Worm (Caenorhabditis elegans) whole organism, L4 larva: ENCODE results near the gene ZK381.2.

Experiments used
- F44E2.7 ChIP-seq: fragments of 200-800 bp; sonication (Bioruptor generic); IDR thresholded peaks from 2 replicates; pipeline ENCODE4 v2.1.2; 2022; ENCODE audit warnings: missing genetic modification characterization, missing compliant biosample characterization
- F49E8.2 ChIP-seq: sonication (generic microtip); optimal IDR thresholded peaks from 2 replicates; lab custom pipeline; 2016; ENCODE audit warnings: missing compliant biosample characterization, mild to moderate bottlenecking, missing genetic modification characterization, borderline replicate concordance
- R02D3.7 ChIP-seq: fragments of 150-350 bp; sonication (generic microtip); optimal IDR thresholded peaks from 3 replicates; lab custom pipeline; 2014; ENCODE audit warnings: missing biosample characterization, missing genetic modification characterization
- Y48G9A.11 ChIP-seq: fragments of 200-800 bp; sonication (Bioruptor generic); IDR thresholded peaks from 2 replicates; pipeline ENCODE4 v1.3.6; 2022; ENCODE audit warnings: missing genetic modification reagents, missing genetic modification characterization, missing compliant biosample characterization
- ceh-28 ChIP-seq: fragments of 150-350 bp; optimal IDR thresholded peaks from 2 replicates; lab custom pipeline; 2014; ENCODE audit warnings: missing biosample characterization, missing genetic modification reagents, missing genetic modification characterization
- ceh-44 ChIP-seq: fragments of 200-800 bp; sonication (Bioruptor generic); IDR thresholded peaks from 2 replicates; pipeline ENCODE4 v1.3.6; 2022; ENCODE audit warnings: missing genetic modification reagents, missing genetic modification characterization, missing compliant biosample characterization
- ceh-62 ChIP-seq: sonication (generic microtip); optimal IDR thresholded peaks from 2 replicates; lab custom pipeline; 2017; ENCODE audit warnings: missing biosample characterization, missing genetic modification characterization
- cey-2 ChIP-seq: sonication (generic microtip); optimal IDR thresholded peaks from 3 replicates; lab custom pipeline; 2017; ENCODE audit warnings: missing genetic modification characterization, mild to moderate bottlenecking, missing compliant biosample characterization, antibody characterized with exemption, borderline replicate concordance; ENCODE audit not compliant: insufficient read depth
- daf-16 ChIP-seq, 3 experiments: sonication (generic microtip); optimal IDR thresholded peaks; 2 replicates each; lab custom pipeline; 2016 to 2017; ENCODE audit warnings: missing genetic modification characterization in 3 of 3, missing genetic modification reagents in 3 of 3, mild to moderate bottlenecking in 2 of 3, missing compliant biosample characterization in 2 of 3, missing biosample characterization in 1 of 3, moderate library complexity in 1 of 3
- dmd-6 ChIP-seq: fragments of 200-800 bp; sonication (Bioruptor generic); IDR thresholded peaks from 2 replicates; pipeline ENCODE4 v1.3.6; 2022; ENCODE audit warnings: missing genetic modification reagents, missing genetic modification characterization, missing compliant biosample characterization
- dpl-1 ChIP-seq: fragments of 150-350 bp; optimal IDR thresholded peaks from 2 replicates; lab custom pipeline; 2014; ENCODE audit warnings: missing biosample characterization, missing genetic modification reagents, missing genetic modification characterization
- duxl-1 ChIP-seq: sonication (generic microtip); optimal IDR thresholded peaks from 2 replicates; lab custom pipeline; 2016; ENCODE audit warnings: mild to moderate bottlenecking, missing genetic modification characterization, moderate library complexity, missing compliant biosample characterization; ENCODE audit not compliant: poor library complexity
- dve-1 ChIP-seq: sonication (generic microtip); optimal IDR thresholded peaks from 2 replicates; lab custom pipeline; 2017; ENCODE audit warnings: antibody characterized with exemption, mild to moderate bottlenecking, missing genetic modification characterization, missing compliant biosample characterization; ENCODE audit not compliant: insufficient read depth
- egl-43 ChIP-seq: fragments of 200-800 bp; sonication (Bioruptor generic); IDR thresholded peaks from 2 replicates; pipeline ENCODE4 v1.3.6; 2022; ENCODE audit warnings: missing genetic modification reagents, missing genetic modification characterization, missing compliant biosample characterization
- gei-8 ChIP-seq: fragments of 200-800 bp; sonication (Bioruptor generic); optimal IDR thresholded peaks from 2 replicates; lab custom pipeline; 2018; ENCODE audit warnings: mild to moderate bottlenecking, missing genetic modification characterization, missing compliant biosample characterization
- hlh-11 ChIP-seq: fragments of 200-800 bp; sonication (Bioruptor generic); optimal IDR thresholded peaks from 2 replicates; lab custom pipeline; 2018; ENCODE audit warnings: mild to moderate bottlenecking, missing genetic modification characterization, missing compliant biosample characterization
- hlh-30 ChIP-seq: sonication (generic microtip); optimal IDR thresholded peaks from 2 replicates; lab custom pipeline; 2017; ENCODE audit warnings: antibody characterized with exemption, mild to moderate bottlenecking, missing genetic modification characterization, missing compliant biosample characterization; ENCODE audit not compliant: insufficient read depth
- hmg-1.1 ChIP-seq: fragments of 200-800 bp; sonication (Bioruptor generic); IDR thresholded peaks from 2 replicates; pipeline ENCODE4 v1.3.6; 2022; ENCODE audit warnings: missing genetic modification reagents, missing genetic modification characterization, missing compliant biosample characterization
- lin-13 ChIP-seq: fragments of 150-350 bp; optimal IDR thresholded peaks from 2 replicates; lab custom pipeline; 2014; ENCODE audit warnings: missing biosample characterization, missing genetic modification reagents, missing genetic modification characterization
- lin-38 ChIP-seq: fragments of 200-800 bp; sonication (Bioruptor generic); IDR thresholded peaks from 2 replicates; pipeline ENCODE4 v1.3.6; 2022; ENCODE audit warnings: missing genetic modification reagents, missing genetic modification characterization, missing compliant biosample characterization
- lsy-2 ChIP-seq, 2 experiments: fragments of 150-350 bp in 1 of 2; sonication (generic microtip) in 1 of 2; optimal IDR thresholded peaks; 2 replicates each; lab custom pipeline; 2014 to 2017; ENCODE audit warnings: missing biosample characterization in 2 of 2, missing genetic modification characterization in 2 of 2
- madf-5 ChIP-seq, 2 experiments: fragments of 200-800 bp; sonication (Bioruptor generic); IDR thresholded peaks; 2 replicates each; pipeline ENCODE4 v1.3.6; 2022; ENCODE audit warnings: missing compliant biosample characterization in 2 of 2, missing genetic modification characterization in 2 of 2
- mxl-2 ChIP-seq: fragments of 200-800 bp; sonication (Bioruptor generic); conservative IDR thresholded peaks from 2 replicates; pipeline ENCODE4 v1.3.6; 2022; ENCODE audit warnings: missing genetic modification reagents, missing genetic modification characterization, missing compliant biosample characterization
- mxl-3 ChIP-seq: fragments of 200-800 bp; sonication (Bioruptor generic); optimal IDR thresholded peaks from 2 replicates; lab custom pipeline; 2018; ENCODE audit warnings: mild to moderate bottlenecking, missing genetic modification characterization, missing compliant biosample characterization
- nhr-111 ChIP-seq: fragments of 200-800 bp; sonication (Bioruptor generic); optimal IDR thresholded peaks from 2 replicates; lab custom pipeline; 2018; ENCODE audit warnings: mild to moderate bottlenecking, missing genetic modification characterization, missing compliant biosample characterization
- nhr-28 ChIP-seq: fragments of 150-350 bp; optimal IDR thresholded peaks from 2 replicates; lab custom pipeline; 2014; ENCODE audit warnings: missing biosample characterization, missing genetic modification characterization
- nhr-42 ChIP-seq: fragments of 200-800 bp; sonication (Bioruptor generic); IDR thresholded peaks from 2 replicates; pipeline ENCODE4 v1.3.6; 2022; ENCODE audit warnings: missing genetic modification characterization, missing compliant biosample characterization
- nhr-6 ChIP-seq: fragments of 150-350 bp; optimal IDR thresholded peaks from 2 replicates; lab custom pipeline; 2014; ENCODE audit warnings: missing biosample characterization, missing genetic modification characterization
- nhr-76 ChIP-seq: fragments of 150-350 bp; optimal IDR thresholded peaks from 2 replicates; lab custom pipeline; 2014; ENCODE audit warnings: missing biosample characterization, missing genetic modification characterization
- nhr-77 ChIP-seq: fragments of 150-350 bp; optimal IDR thresholded peaks from 2 replicates; lab custom pipeline; 2014; ENCODE audit warnings: missing biosample characterization, missing genetic modification characterization
- pqm-1 ChIP-seq: sonication (generic microtip); optimal IDR thresholded peaks from 2 replicates; lab custom pipeline; 2017; ENCODE audit warnings: missing biosample characterization, missing genetic modification characterization
- saeg-2 ChIP-seq: fragments of 200-800 bp; sonication (Bioruptor generic); IDR thresholded peaks from 2 replicates; pipeline ENCODE4 v1.3.6; 2022; ENCODE audit warnings: missing genetic modification reagents, missing genetic modification characterization, missing compliant biosample characterization
- sdz-12 ChIP-seq: fragments of 200-800 bp; sonication (Bioruptor generic); optimal IDR thresholded peaks from 2 replicates; lab custom pipeline; 2018; ENCODE audit warnings: mild to moderate bottlenecking, missing genetic modification characterization, missing compliant biosample characterization
- set-16 ChIP-seq: fragments of 200-800 bp; sonication (Bioruptor generic); IDR thresholded peaks from 2 replicates; pipeline ENCODE4 v1.3.6; 2022; ENCODE audit warnings: missing genetic modification reagents, missing genetic modification characterization, missing compliant biosample characterization
- skn-1 ChIP-seq: fragments of 150-350 bp; optimal IDR thresholded peaks from 2 replicates; lab custom pipeline; 2014; ENCODE audit warnings: missing biosample characterization, missing genetic modification characterization
- spr-3 ChIP-seq: fragments of 200-800 bp; sonication (Bioruptor generic); optimal IDR thresholded peaks from 2 replicates; lab custom pipeline; 2018; ENCODE audit warnings: mild to moderate bottlenecking, missing genetic modification characterization, missing compliant biosample characterization
- tag-97 ChIP-seq: fragments of 200-800 bp; sonication (Bioruptor generic); IDR thresholded peaks from 2 replicates; pipeline ENCODE4 v1.3.6; 2022; ENCODE audit warnings: missing genetic modification characterization, missing compliant biosample characterization
- tra-1 ChIP-seq: fragments of 200-800 bp; sonication (Bioruptor generic); IDR thresholded peaks from 2 replicates; pipeline ENCODE4 v1.3.6; 2022; ENCODE audit warnings: missing genetic modification reagents, missing genetic modification characterization, missing compliant biosample characterization
- unc-62 ChIP-seq, 3 experiments: fragments of 150-350 bp in 1 of 3; sonication (generic microtip); optimal IDR thresholded peaks in 2 of 3; peaks in 1 of 3; 1 replicate in 1 of 3; 2 replicates in 2 of 3; lab custom pipeline; 2014 to 2017; ENCODE audit warnings: missing biosample characterization in 3 of 3, missing genetic modification characterization in 3 of 3, missing genetic modification reagents in 3 of 3, missing genotype in 1 of 3
- zag-1 ChIP-seq: fragments of 150-350 bp; optimal IDR thresholded peaks from 2 replicates; lab custom pipeline; 2014; ENCODE audit warnings: missing biosample characterization, missing genetic modification characterization
- zip-11 ChIP-seq: fragments of 200-800 bp; sonication (Bioruptor generic); IDR thresholded peaks from 2 replicates; pipeline ENCODE4 v1.3.6; 2022; ENCODE audit warnings: missing genetic modification characterization, missing compliant biosample characterization
- ztf-7 ChIP-seq: fragments of 150-350 bp; optimal IDR thresholded peaks from 2 replicates; lab custom pipeline; 2014; ENCODE audit warnings: missing biosample characterization, missing genetic modification characterization

The ZK381.2 gene

DNA sequence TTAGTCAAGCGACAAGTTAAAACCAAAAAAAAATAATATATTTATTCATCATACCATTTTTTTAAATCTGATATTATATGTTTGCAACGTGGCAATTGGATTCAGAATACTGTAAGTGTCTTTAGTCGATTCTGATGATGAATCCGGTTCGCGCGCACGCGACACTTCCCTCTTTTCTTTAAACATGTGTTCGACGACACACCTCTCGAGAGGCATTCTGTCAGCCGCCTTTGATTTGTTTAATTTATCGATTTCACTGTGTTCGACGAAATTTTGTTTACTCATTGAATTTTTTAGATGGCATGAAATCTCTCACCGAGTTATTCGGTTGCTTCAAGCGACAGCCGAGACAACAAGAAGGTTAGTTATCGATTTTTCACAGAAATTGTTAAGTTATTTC is 46.4 kb downstream of the ZK381.2 start, which contains the start of gene trxr-1:
TSS of gene trxr-1 (plus strand) at position 227 of the 400 bp plus-strand sequence.
- TF ChIP-seq lin-13 (GFP tag; lab: Kevin White, UChicago) (no peak), hlh-30 (tag; lab: Kevin White, UChicago) (peak; percentile 69), mxl-3 (GFP tag; lab: Kevin White, UChicago) (peak; percentile 66)

DNA sequence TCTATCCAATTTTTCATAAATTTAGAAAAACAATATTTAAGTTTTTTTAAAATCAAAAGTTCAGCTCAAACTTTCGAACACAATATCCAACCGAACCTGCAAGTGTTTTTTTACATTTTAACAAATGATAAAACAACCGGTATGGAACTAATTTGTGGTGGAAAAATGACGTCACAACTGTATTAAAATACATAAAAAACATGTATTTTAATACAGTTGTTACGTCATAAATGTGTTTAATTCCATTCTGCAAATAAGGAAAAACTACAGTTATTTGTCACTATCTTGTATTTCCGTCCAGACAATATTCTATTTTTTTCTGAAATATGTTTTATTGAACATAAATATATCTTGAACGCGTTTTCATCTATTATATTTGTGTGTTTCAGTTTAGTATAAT is 46.9 kb downstream of the ZK381.2 start:
- TF ChIP-seq cey-2: no peak
- no peak for TF ChIP-seq nhr-42 (GFP tag; lab: Robert Waterston, UW)
- TF ChIP-seq hlh-30 (tag; lab: Kevin White, UChicago): no peak

DNA sequence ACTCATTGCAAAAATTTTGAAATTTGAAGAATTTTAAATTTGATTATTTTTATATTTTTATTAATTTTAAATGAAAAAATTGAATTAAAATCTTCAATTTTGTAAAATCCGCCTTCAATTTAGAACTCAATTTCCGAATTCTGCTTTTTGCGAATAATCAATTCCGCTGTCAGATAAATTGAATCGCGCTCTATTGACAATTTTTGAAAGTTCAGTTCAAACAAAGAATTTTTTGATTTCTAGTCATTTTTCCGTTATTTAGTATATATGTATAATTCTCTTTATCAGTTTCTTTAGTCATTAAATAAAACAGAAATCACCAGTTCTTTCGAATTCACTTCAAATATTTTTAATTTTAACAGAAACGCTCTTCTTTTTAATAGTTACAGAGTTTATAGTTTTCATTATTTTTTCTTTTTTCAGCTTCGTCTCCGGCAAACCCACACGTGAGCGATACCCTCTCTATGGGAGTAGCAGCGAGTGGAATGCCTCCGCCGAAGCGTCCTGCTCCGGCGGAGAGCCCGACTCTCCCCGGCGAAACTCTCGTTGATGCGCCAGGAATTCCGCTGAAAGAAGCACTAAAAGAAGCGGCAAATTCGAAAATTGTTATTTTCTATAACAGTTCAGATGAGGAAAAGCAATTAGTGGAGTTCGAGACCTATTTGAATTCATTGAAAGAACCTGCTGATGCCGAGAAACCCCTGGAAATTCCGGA is 47.6 kb downstream of the ZK381.2 start:
- TF ChIP-seq nhr-6 (tag; lab: Kevin White, UChicago) (no peak), zip-11 (GFP tag; lab: Robert Waterston, UW) (no peak), spr-3 (no peak), nhr-111 (no peak), nhr-77 (tag; lab: Kevin White, UChicago) (peak; percentile 34), ceh-44 (GFP tag; lab: Robert Waterston, UW) (no peak), nhr-28 (peak; percentile 12), dpl-1 (peak; percentile 6), pqm-1 (tag; lab: Kevin White, UChicago) (no peak), lin-38 (peak; percentile 51), madf-5 (GFP tag; IDR thresholded peaks at IDR 0.05; lab: Robert Waterston, UW) (no peak), daf-16 (GFP tag; optimal IDR thresholded peaks at IDR 0.05; lab: Kevin White, UChicago) (no peak), daf-16 (tag; optimal IDR thresholded peaks at IDR 0.05; lab: Kevin White, UChicago) (no peak), set-16 (GFP tag; lab: Robert Waterston, UW) (peak; percentile 77)

DNA sequence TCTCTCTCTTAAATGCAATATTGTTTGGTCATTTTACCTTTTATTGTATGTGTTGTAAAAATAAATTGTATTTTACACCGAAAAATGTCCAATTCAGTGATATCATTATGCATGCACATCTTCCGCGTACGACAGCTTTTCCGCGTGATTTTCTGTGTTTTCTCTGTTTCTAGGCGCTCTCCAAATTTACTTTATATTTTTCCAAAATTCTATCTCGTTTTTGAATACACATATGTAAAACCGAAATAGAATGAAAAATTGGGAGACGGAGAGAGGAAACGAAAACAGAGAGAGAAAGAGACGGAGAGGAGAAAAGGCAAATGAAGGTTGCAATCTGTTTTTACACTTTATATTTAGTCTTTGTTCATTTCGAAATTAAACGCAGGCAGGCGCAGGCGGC is 51.2 kb downstream of the ZK381.2 start:
- TF ChIP-seq skn-1 (tag; lab: Kevin White, UChicago) (no peak), gei-8 (GFP tag; lab: Kevin White, UChicago) (no peak), F44E2.7 (GFP tag; lab: Robert Waterston, UW) (no peak), hmg-1.1 (GFP tag; lab: Robert Waterston, UW) (no peak), ceh-28 (no peak), pqm-1 (tag; lab: Kevin White, UChicago) (no peak), nhr-111 (no peak), madf-5 (GFP tag; IDR thresholded peaks at IDR 0.05; lab: Robert Waterston, UW) (no peak), saeg-2 (no peak), hlh-11 (tag; lab: Kevin White, UChicago) (peak; percentile 49), F49E8.2 (tag; lab: Kevin White, UChicago) (no peak), zag-1 (tag; lab: Kevin White, UChicago) (no peak), mxl-2 (no peak), nhr-6 (tag; lab: Kevin White, UChicago) (no peak), nhr-77 (tag; lab: Kevin White, UChicago) (peak; percentile 4), duxl-1 (tag; lab: Kevin White, UChicago) (no peak), tag-97 (no peak), Y48G9A.11 (GFP tag; lab: Robert Waterston, UW) (no peak), dve-1 (tag; lab: Kevin White, UChicago) (peak; percentile 78), spr-3 (no peak), sdz-12 (GFP tag; lab: Kevin White, UChicago) (no peak), ztf-7 (tag; lab: Kevin White, UChicago) (no peak), egl-43 (no peak), lsy-2 (tag; optimal IDR thresholded peaks at IDR 0.05; lab: Kevin White, UChicago) (peak in 1 of 2 experiments; percentile 70), R02D3.7 (tag; lab: Kevin White, UChicago) (no peak), dmd-6 (peak; percentile 21; the same call in 1 of the 2 replicates), tra-1 (GFP tag; lab: Robert Waterston, UW) (no peak), unc-62 (GFP tag; optimal IDR thresholded peaks at IDR 0.05 in 1 of 2; lab: Kevin White, UChicago) (no peak), unc-62 (tag; optimal IDR thresholded peaks at IDR 0.05; lab: Kevin White, UChicago) (no peak), nhr-76 (tag; lab: Kevin White, UChicago) (no peak), dpl-1 (peak; percentile 9), ceh-62 (no peak), nhr-28 (peak; percentile 46)
